Fruit fly (Drosophila melanogaster) whole organism, wandering third instar larva: Measurements from ENCODE around the gene CG5556.

ENCODE experiments used
- Abd-B ChIP-seq: fragments of >200 bp; optimal IDR thresholded peaks from 2 replicates; lab custom pipeline; 2017; ENCODE audit warnings: missing biosample characterization, missing genetic modification characterization
- CG32264 ChIP-seq: fragments of 200-800 bp; sonication (Bioruptor generic); optimal IDR thresholded peaks from 2 replicates; lab custom pipeline; 2016; ENCODE audit warnings: missing biosample characterization, missing genetic modification characterization
- CG9705 ChIP-seq: fragments of 200-800 bp; sonication (Bioruptor generic); optimal IDR thresholded peaks from 2 replicates; lab custom pipeline; 2018; ENCODE audit warnings: missing biosample characterization, mild to moderate bottlenecking, missing genetic modification characterization
- CrebA ChIP-seq: fragments of 200-800 bp; sonication (Bioruptor generic); optimal IDR thresholded peaks from 2 replicates; lab custom pipeline; 2016; ENCODE audit warnings: missing biosample characterization, mild to moderate bottlenecking, missing genetic modification characterization, borderline replicate concordance
- Dfd ChIP-seq: fragments of >200 bp; optimal IDR thresholded peaks from 2 replicates; lab custom pipeline; 2017; ENCODE audit warnings: missing biosample characterization, missing genetic modification characterization
- GATAd ChIP-seq: sonication (Bioruptor generic); optimal IDR thresholded peaks from 2 replicates; lab custom pipeline; 2016; ENCODE audit warnings: missing biosample characterization, missing genetic modification characterization
- HLH106 ChIP-seq: fragments of 200-800 bp; optimal IDR thresholded peaks from 3 replicates; lab custom pipeline; 2019; ENCODE audit warnings: missing biosample characterization, mild to moderate bottlenecking, missing genetic modification characterization, moderate library complexity
- Hnf4 ChIP-seq: fragments of 200-800 bp; sonication (Bioruptor generic); optimal IDR thresholded peaks from 2 replicates; lab custom pipeline; 2016; ENCODE audit warnings: missing biosample characterization, mild to moderate bottlenecking, missing genetic modification characterization
- Jra ChIP-seq: sonication (Bioruptor generic); optimal IDR thresholded peaks from 2 replicates; lab custom pipeline; 2016; ENCODE audit warnings: missing biosample characterization, missing genetic modification characterization
- Mio ChIP-seq: sonication (Bioruptor generic); optimal IDR thresholded peaks from 2 replicates; lab custom pipeline; 2016; ENCODE audit warnings: missing biosample characterization, missing genetic modification characterization
- Myc ChIP-seq: fragments of >200 bp; optimal IDR thresholded peaks from 2 replicates; lab custom pipeline; 2017
- N ChIP-seq: fragments of >200 bp; optimal IDR thresholded peaks from 2 replicates; lab custom pipeline; 2018; ENCODE audit warnings: missing biosample characterization, missing external identifiers, missing genetic modification characterization
- Rel ChIP-seq, 2 experiments: fragments of 200-800 bp; sonication (Bioruptor generic) in 1 of 2; optimal IDR thresholded peaks; 2 replicates in 1 of 2; 3 replicates in 1 of 2; lab custom pipeline; 2016 to 2019; ENCODE audit warnings: mild to moderate bottlenecking in 2 of 2, missing biosample characterization in 2 of 2, missing genetic modification characterization in 2 of 2, moderate library complexity in 1 of 2
- dl ChIP-seq, 2 experiments: fragments of 175-275, 200-275 bp in 1 of 2; fragments of 200-275 bp in 1 of 2; sonication (Bioruptor generic); optimal IDR thresholded peaks; lab custom pipeline; 2018; ENCODE audit warnings: mild to moderate bottlenecking in 2 of 2, missing biosample characterization in 2 of 2, missing genetic modification characterization in 2 of 2, moderate library complexity in 2 of 2; ENCODE audit not compliant: partially characterized antibody in 2 of 2, insufficient read depth in 1 of 2
- dmrt93B ChIP-seq: fragments of 200-800 bp; sonication (Bioruptor generic); optimal IDR thresholded peaks from 2 replicates; lab custom pipeline; 2018; ENCODE audit warnings: missing biosample characterization, mild to moderate bottlenecking, missing genetic modification characterization
- dsf ChIP-seq: sonication (Bioruptor generic); optimal IDR thresholded peaks from 2 replicates; lab custom pipeline; 2016; ENCODE audit warnings: missing biosample characterization, missing genetic modification characterization, borderline replicate concordance
- ey ChIP-seq: fragments of 200-800 bp; sonication (Bioruptor generic); optimal IDR thresholded peaks from 2 replicates; lab custom pipeline; 2016; ENCODE audit warnings: missing biosample characterization, missing genetic modification characterization
- fru ChIP-seq: fragments of 200-800 bp; sonication (Bioruptor generic); optimal IDR thresholded peaks from 3 replicates; lab custom pipeline; 2016; ENCODE audit warnings: missing biosample characterization, mild to moderate bottlenecking, missing genetic modification characterization
- h ChIP-seq: fragments of 200-800 bp; sonication (Bioruptor generic); optimal IDR thresholded peaks from 3 replicates; lab custom pipeline; 2016; ENCODE audit warnings: missing biosample characterization, mild to moderate bottlenecking, missing genetic modification characterization
- jim ChIP-seq: fragments of 175-275, 200-325 bp; sonication (Bioruptor generic); optimal IDR thresholded peaks from 2 replicates; lab custom pipeline; 2016; ENCODE audit warnings: missing biosample characterization, mild to moderate bottlenecking, missing genetic modification characterization
- pan ChIP-seq: fragments of >200 bp; optimal IDR thresholded peaks from 2 replicates; lab custom pipeline; 2017
- psq ChIP-seq: fragments of 200-800 bp; sonication (Bioruptor generic); optimal IDR thresholded peaks from 3 replicates; lab custom pipeline; 2017; ENCODE audit warnings: missing biosample characterization, mild to moderate bottlenecking, missing genetic modification characterization, moderate library complexity
- rgr ChIP-seq: fragments of 200-800 bp; sonication (Bioruptor generic); optimal IDR thresholded peaks from 3 replicates; lab custom pipeline; 2016; ENCODE audit warnings: missing biosample characterization, mild to moderate bottlenecking, missing genetic modification characterization
- sage ChIP-seq: fragments of 200-800 bp; sonication (Bioruptor generic); optimal IDR thresholded peaks from 2 replicates; lab custom pipeline; 2016; ENCODE audit warnings: missing biosample characterization, mild to moderate bottlenecking, missing genetic modification characterization
- tai ChIP-seq: sonication (Bioruptor generic); optimal IDR thresholded peaks from 2 replicates; lab custom pipeline; 2016; ENCODE audit warnings: missing biosample characterization, missing genetic modification characterization
- usp ChIP-seq: fragments of >200 bp; optimal IDR thresholded peaks from 2 replicates; lab custom pipeline; 2017; ENCODE audit warnings: missing biosample characterization, missing genetic modification characterization
- woc ChIP-seq: sonication (Bioruptor generic); optimal IDR thresholded peaks from 2 replicates; lab custom pipeline; 2016; ENCODE audit warnings: missing biosample characterization, mild to moderate bottlenecking, missing genetic modification characterization

Gene CG5556

DNA sequence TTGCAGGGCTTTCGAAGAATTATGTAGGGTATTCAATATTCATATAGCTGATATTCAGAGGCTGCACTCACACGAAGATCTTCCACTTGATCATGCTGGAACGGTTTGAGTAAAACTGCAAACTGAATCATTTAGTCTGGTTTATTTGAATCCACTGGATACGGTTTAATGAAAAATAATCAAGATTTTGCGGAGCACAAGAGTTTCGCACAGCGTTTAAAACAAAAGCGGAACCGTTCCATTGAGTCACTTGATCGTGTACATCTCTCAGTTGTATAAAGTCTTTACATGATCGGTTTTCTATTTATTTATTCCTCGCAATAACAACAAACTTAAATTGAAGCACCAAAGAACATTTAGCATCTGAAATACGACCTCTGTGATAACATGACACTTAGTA is 7.0 kb upstream of the CG5556 start, which contains the start of gene CG31659:
CG31659 (minus strand) TSS at position 101 of the 400 bp plus-strand sequence.
- TF ChIP-seq woc (GFP tag; lab: Kevin White, UChicago): no peak
- no peak for TF ChIP-seq Hnf4 (GFP tag; lab: Kevin White, UChicago)
- no peak for TF ChIP-seq CrebA (GFP tag; lab: Kevin White, UChicago)
- no peak for TF ChIP-seq CG9705 (GFP tag; lab: Kevin White, UChicago)
- no peak for TF ChIP-seq Rel (GFP tag; optimal IDR thresholded peaks at IDR 0.05; lab: Kevin White, UChicago)
- TF ChIP-seq Rel (tag; optimal IDR thresholded peaks at IDR 0.05; lab: Kevin White, UChicago): no peak
- no peak for TF ChIP-seq CG32264 (GFP tag; lab: Kevin White, UChicago)
- no peak for TF ChIP-seq Abd-B (GFP tag; lab: Kevin White, UChicago)
- TF ChIP-seq psq (GFP tag; lab: Kevin White, UChicago): no peak
- TF ChIP-seq tai (GFP tag; lab: Kevin White, UChicago): no peak
- no peak for TF ChIP-seq sage (GFP tag; lab: Kevin White, UChicago)
- no peak for TF ChIP-seq Jra (GFP tag; lab: Kevin White, UChicago)
- TF ChIP-seq Mio (GFP tag; lab: Kevin White, UChicago): no peak
- TF ChIP-seq, all 38 proteins: peak for 0

DNA sequence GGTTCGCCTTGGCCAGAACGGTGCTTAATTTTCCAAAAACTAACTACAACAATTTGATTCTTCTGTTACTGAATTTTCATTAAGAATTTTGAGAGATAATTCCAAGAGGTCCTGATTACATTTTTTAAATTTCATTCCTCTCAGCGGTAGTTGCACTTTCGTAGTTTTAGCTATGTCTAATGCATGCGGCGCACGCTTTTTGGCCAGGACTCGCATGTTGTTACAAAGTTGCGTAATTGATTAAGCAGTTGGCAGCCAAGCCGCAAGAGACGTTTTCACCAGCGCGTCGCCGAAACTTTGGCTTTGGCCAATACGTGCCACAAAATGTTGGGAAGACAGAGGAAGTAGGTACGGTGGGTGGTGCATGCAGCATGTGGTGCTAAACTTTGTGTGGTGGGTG is 3.2 kb upstream of the CG5556 start, which contains the start of gene CG5565:
CG5565 (minus strand) TSS at position 101 of the 400 bp plus-strand sequence.
- no peak for TF ChIP-seq dmrt93B (GFP tag; lab: Kevin White, UChicago)
- TF ChIP-seq, all 38 proteins: peak for 0

DNA sequence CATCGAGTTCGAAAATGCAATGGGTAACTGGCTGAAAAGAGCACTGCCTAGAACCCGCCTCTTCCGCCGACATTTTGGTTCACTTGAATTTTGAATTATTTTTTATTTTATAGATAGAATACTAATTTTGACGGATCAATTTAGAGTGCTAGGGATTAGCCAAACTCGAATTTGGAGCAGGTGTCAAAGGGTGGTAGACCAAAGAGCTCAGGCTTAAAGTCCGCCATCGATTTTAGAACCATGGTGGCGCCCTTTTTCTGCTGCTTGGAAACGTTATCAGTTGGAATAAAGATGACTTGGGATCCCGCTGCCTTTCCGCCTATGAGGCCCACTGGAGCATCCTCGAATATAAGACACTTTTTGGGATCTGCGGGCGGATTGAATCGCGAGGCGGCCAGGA is 2.2 kb upstream of the CG5556 start, which contains the start of gene CG31924:
CG31924 (minus strand) TSS at position 101 of the 400 bp plus-strand sequence.
- no peak for TF ChIP-seq ey (GFP tag; lab: Kevin White, UChicago)
- TF ChIP-seq Abd-B (GFP tag; lab: Kevin White, UChicago): no peak
- no peak for TF ChIP-seq CG32264 (GFP tag; lab: Kevin White, UChicago)
- no peak for TF ChIP-seq Dfd (GFP tag; lab: Kevin White, UChicago)
- no peak for TF ChIP-seq woc (GFP tag; lab: Kevin White, UChicago)
- TF ChIP-seq Hnf4 (GFP tag; lab: Kevin White, UChicago): no peak
- TF ChIP-seq tai (GFP tag; lab: Kevin White, UChicago): no peak
- no peak for TF ChIP-seq GATAd (GFP tag; lab: Kevin White, UChicago)
- no peak for TF ChIP-seq pan
- TF ChIP-seq h (GFP tag; lab: Kevin White, UChicago): no peak

DNA sequence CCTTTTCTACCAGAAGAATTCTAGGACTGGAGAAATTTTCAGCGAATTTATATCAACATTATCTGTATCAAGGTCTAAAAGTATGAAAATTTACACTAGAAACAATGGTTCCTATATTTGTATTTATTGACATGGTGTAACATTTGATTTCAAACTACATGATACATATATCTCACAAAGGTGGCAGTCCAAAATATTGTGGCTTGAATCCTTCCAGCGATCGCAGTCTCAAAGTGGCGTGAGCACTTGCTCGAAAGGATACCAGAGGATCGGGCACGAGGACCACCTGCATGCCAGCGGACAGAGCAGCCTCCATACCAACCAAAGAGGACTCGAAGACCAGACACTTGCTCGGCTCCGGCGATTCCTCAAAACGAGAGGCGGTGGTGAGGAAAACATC is 1.3 kb upstream of the CG5556 start, which contains the start of gene CG5561:
CG5561 (minus strand) TSS at position 101 of the 400 bp plus-strand sequence.
- TF ChIP-seq jim (GFP tag; lab: Kevin White, UChicago) (no peak), CG32264 (GFP tag; lab: Kevin White, UChicago) (no peak)

DNA sequence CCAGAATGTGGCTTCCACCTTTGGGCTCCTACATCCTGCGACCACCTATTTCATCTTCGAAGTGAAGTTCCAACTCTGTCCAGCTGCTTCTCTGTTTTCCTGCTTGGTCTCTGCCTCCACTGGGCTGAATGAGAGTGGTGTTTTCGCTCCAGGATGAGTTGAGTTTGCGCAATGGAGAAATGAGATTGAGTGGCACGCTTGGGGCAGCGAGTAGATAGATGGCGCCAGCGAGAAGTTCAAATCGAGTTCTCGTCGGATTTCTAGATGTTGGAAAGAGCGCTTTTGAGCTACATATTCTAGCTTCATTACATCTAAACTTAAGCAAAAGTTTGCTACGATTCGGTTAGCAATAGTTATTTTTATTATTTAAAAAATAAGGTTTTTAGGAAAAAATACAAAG is 6.6 kb downstream of the CG5556 start:
- TF ChIP-seq CG32264 (GFP tag; lab: Kevin White, UChicago): no peak
- no peak for TF ChIP-seq dsf (GFP tag; lab: Kevin White, UChicago)
- TF ChIP-seq Myc (lab: Kevin White, UChicago): no peak
- TF ChIP-seq N (GFP tag; lab: Kevin White, UChicago): no peak
- TF ChIP-seq usp (GFP tag; lab: Kevin White, UChicago): no peak
- no peak for TF ChIP-seq ey (GFP tag; lab: Kevin White, UChicago)
- no peak for TF ChIP-seq dl (GFP tag; optimal IDR thresholded peaks at IDR 0.05; lab: Kevin White, UChicago; ENCODE audit: insufficient read depth in 1 of 2, partially characterized antibody in 2 of 2)
- no peak for TF ChIP-seq jim (GFP tag; lab: Kevin White, UChicago)
- TF ChIP-seq HLH106 (tag; lab: Kevin White, UChicago): no peak
- no peak for TF ChIP-seq CrebA (GFP tag; lab: Kevin White, UChicago)
- TF ChIP-seq rgr: no peak

DNA sequence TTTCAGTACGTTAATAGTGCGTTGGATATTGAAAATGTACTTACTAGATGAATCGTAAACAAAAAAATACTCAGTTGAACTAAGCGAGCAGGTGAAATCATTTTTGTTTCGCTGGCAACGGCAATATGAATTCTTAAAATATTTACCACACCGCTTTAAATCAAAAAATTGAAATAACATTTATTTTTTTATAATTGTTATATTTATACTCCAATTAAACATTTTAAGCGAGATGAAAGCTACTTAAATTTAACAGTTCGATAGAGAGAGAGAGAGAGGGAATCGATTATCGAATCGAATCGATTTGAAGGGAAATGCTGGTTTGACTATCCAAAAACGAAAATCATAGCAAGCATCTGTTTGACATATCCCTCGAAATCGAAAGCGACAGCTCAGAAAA is 8.6 kb downstream of the CG5556 start, which contains the start of the genes CG33922 and Cdlc2:
CG33922 (minus strand) TSS at position 101 of the 400 bp plus-strand sequence.
Cdlc2 (plus strand) TSS at position 330 of the 400 bp plus-strand sequence.
- TF ChIP-seq dmrt93B (GFP tag; lab: Kevin White, UChicago): no peak
- TF ChIP-seq HLH106 (tag; lab: Kevin White, UChicago): no peak
- no peak for TF ChIP-seq woc (GFP tag; lab: Kevin White, UChicago)
- TF ChIP-seq GATAd (GFP tag; lab: Kevin White, UChicago): no peak
- no peak for TF ChIP-seq usp (GFP tag; lab: Kevin White, UChicago)
- TF ChIP-seq fru (GFP tag; lab: Kevin White, UChicago): no peak
- TF ChIP-seq dl (GFP tag; optimal IDR thresholded peaks at IDR 0.05; lab: Kevin White, UChicago; ENCODE audit: insufficient read depth in 1 of 2, partially characterized antibody in 2 of 2): no peak
- TF ChIP-seq, all 38 proteins: peak for 0
